Worm (Caenorhabditis elegans) whole organism, L1 larva: ENCODE data around the gene C35D10.8.

Experiments
- C16A3.4 ChIP-seq: fragments of 150-350 bp; optimal IDR thresholded peaks from 2 replicates; lab custom pipeline; 2014; ENCODE audit warnings: missing biosample characterization, missing genetic modification characterization
- C34B4.2 ChIP-seq: sonication (generic microtip); optimal IDR thresholded peaks from 2 replicates; lab custom pipeline; 2017; ENCODE audit warnings: mild to moderate bottlenecking, missing genetic modification characterization, missing compliant biosample characterization
- Y116A8C.19 ChIP-seq: sonication (generic microtip); optimal IDR thresholded peaks from 2 replicates; lab custom pipeline; 2016; ENCODE audit warnings: missing compliant biosample characterization, missing genetic modification characterization, borderline replicate concordance
- aha-1 ChIP-seq: fragments of 150-350 bp; optimal IDR thresholded peaks from 2 replicates; lab custom pipeline; 2014; ENCODE audit warnings: missing biosample characterization, missing genetic modification characterization
- alr-1 ChIP-seq: fragments of 200-800 bp; sonication (Bioruptor generic); optimal IDR thresholded peaks from 2 replicates; lab custom pipeline; 2018; ENCODE audit warnings: borderline replicate concordance, mild to moderate bottlenecking, missing genetic modification characterization, missing compliant biosample characterization
- ceh-90 ChIP-seq: sonication (generic microtip); optimal IDR thresholded peaks from 2 replicates; lab custom pipeline; 2016; ENCODE audit warnings: missing genetic modification characterization, missing compliant biosample characterization
- dpl-1 ChIP-seq, 3 experiments: fragments of 150-350 bp in 2 of 3; sonication (generic microtip) in 1 of 3; optimal IDR thresholded peaks; 2 replicates each; lab custom pipeline; 2014 to 2017; ENCODE audit warnings: missing biosample characterization in 3 of 3, missing genetic modification characterization in 3 of 3, missing genetic modification reagents in 3 of 3
- efl-1 ChIP-seq, 4 experiments: fragments of 150-350 bp; optimal IDR thresholded peaks in 3 of 4; peaks in 1 of 4; 1 replicate in 1 of 4; 2 replicates in 3 of 4; lab custom pipeline; 2014; ENCODE audit warnings: missing biosample characterization in 2 of 4, missing genetic modification characterization in 2 of 4, missing genetic modification reagents in 2 of 4
- egl-13 ChIP-seq: sonication (generic microtip); optimal IDR thresholded peaks from 2 replicates; lab custom pipeline; 2016; ENCODE audit warnings: missing genotype, missing genetic modification reagents, missing genetic modification characterization, missing compliant biosample characterization
- fkh-4 ChIP-seq: sonication (generic microtip); optimal IDR thresholded peaks from 2 replicates; lab custom pipeline; 2016; ENCODE audit warnings: missing compliant biosample characterization, missing genetic modification characterization, borderline replicate concordance
- fkh-8 ChIP-seq: sonication (generic microtip); optimal IDR thresholded peaks from 2 replicates; lab custom pipeline; 2016; ENCODE audit warnings: mild to moderate bottlenecking, missing genetic modification characterization, missing compliant biosample characterization
- grh-1 ChIP-seq: fragments of 200-800 bp; sonication (Bioruptor generic); IDR thresholded peaks from 2 replicates; pipeline ENCODE4 v1.3.6; 2022; ENCODE audit warnings: missing genetic modification reagents, missing genetic modification characterization, missing compliant biosample characterization
- hlh-17 ChIP-seq: fragments of 200-800 bp; sonication (Bioruptor generic); optimal IDR thresholded peaks from 2 replicates; lab custom pipeline; 2018; ENCODE audit warnings: missing genetic modification characterization, mild to moderate bottlenecking, missing compliant biosample characterization, moderate library complexity, borderline replicate concordance
- hlh-4 ChIP-seq: sonication (generic microtip); optimal IDR thresholded peaks from 2 replicates; lab custom pipeline; 2016; ENCODE audit warnings: mild to moderate bottlenecking, missing genetic modification characterization, missing compliant biosample characterization
- irx-1 ChIP-seq: sonication (generic microtip); optimal IDR thresholded peaks from 2 replicates; lab custom pipeline; 2016; ENCODE audit warnings: missing genetic modification characterization, missing compliant biosample characterization
- isw-1 ChIP-seq: fragments of 200-800 bp; sonication (Bioruptor generic); IDR thresholded peaks from 2 replicates; pipeline ENCODE4 v1.3.6; 2022; ENCODE audit warnings: missing genetic modification characterization, missing compliant biosample characterization
- jun-1 ChIP-seq: fragments of 150-350 bp; optimal IDR thresholded peaks from 2 replicates; lab custom pipeline; 2014; ENCODE audit warnings: missing biosample characterization, missing genetic modification reagents, missing genetic modification characterization
- lin-13 ChIP-seq: fragments of 150-350 bp; optimal IDR thresholded peaks from 2 replicates; lab custom pipeline; 2014; ENCODE audit warnings: missing biosample characterization, missing genetic modification reagents, missing genetic modification characterization
- lir-3 ChIP-seq: sonication (generic microtip); optimal IDR thresholded peaks from 2 replicates; lab custom pipeline; 2016; ENCODE audit warnings: mild to moderate bottlenecking, missing genetic modification characterization, moderate library complexity, missing compliant biosample characterization; ENCODE audit not compliant: poor library complexity
- lsy-2 ChIP-seq, 2 experiments: fragments of 150-350 bp; optimal IDR thresholded peaks; 2 replicates each; lab custom pipeline; 2014; ENCODE audit warnings: missing biosample characterization in 2 of 2, missing genetic modification characterization in 2 of 2
- mab-9 ChIP-seq: fragments of 200-800 bp; sonication (Bioruptor generic); IDR thresholded peaks from 2 replicates; pipeline ENCODE4 v1.3.6; 2022; ENCODE audit warnings: missing genetic modification reagents, missing genetic modification characterization, missing compliant biosample characterization
- mef-2 ChIP-seq: fragments of 150-350 bp; optimal IDR thresholded peaks from 2 replicates; lab custom pipeline; 2014; ENCODE audit warnings: missing biosample characterization, missing genetic modification characterization
- nhr-12 ChIP-seq: sonication (generic microtip); optimal IDR thresholded peaks from 2 replicates; lab custom pipeline; 2017; ENCODE audit warnings: missing biosample characterization, missing genetic modification characterization
- nhr-19 ChIP-seq: fragments of 200-800 bp; sonication (Bioruptor generic); conservative IDR thresholded peaks from 2 replicates; pipeline ENCODE4 v1.3.6; 2022; ENCODE audit warnings: missing genetic modification characterization, missing compliant biosample characterization
- nhr-20 ChIP-seq: sonication (generic microtip); optimal IDR thresholded peaks from 2 replicates; lab custom pipeline; 2016; ENCODE audit warnings: mild to moderate bottlenecking, missing genetic modification characterization, missing compliant biosample characterization
- nhr-237 ChIP-seq: fragments of 150-350 bp; optimal IDR thresholded peaks from 2 replicates; lab custom pipeline; 2014; ENCODE audit warnings: missing biosample characterization, missing genetic modification characterization
- nhr-28 ChIP-seq: fragments of 150-350 bp; optimal IDR thresholded peaks from 2 replicates; lab custom pipeline; 2014; ENCODE audit warnings: missing biosample characterization, missing genetic modification characterization
- nhr-47 ChIP-seq: sonication (generic microtip); optimal IDR thresholded peaks from 2 replicates; lab custom pipeline; 2016; ENCODE audit warnings: mild to moderate bottlenecking, missing genetic modification characterization, moderate library complexity, missing compliant biosample characterization
- nhr-71 ChIP-seq: sonication (generic microtip); optimal IDR thresholded peaks from 2 replicates; lab custom pipeline; 2016; ENCODE audit warnings: mild to moderate bottlenecking, missing genetic modification characterization, moderate library complexity, missing compliant biosample characterization
- nhr-84 ChIP-seq: sonication (generic microtip); optimal IDR thresholded peaks from 2 replicates; lab custom pipeline; 2017; ENCODE audit warnings: missing biosample characterization, missing genetic modification characterization
- pax-3 ChIP-seq: fragments of 200-800 bp; sonication (Bioruptor generic); optimal IDR thresholded peaks from 2 replicates; lab custom pipeline; 2018; ENCODE audit warnings: mild to moderate bottlenecking, missing genetic modification characterization, moderate library complexity, missing compliant biosample characterization
- rnt-1 ChIP-seq: sonication (generic microtip); optimal IDR thresholded peaks from 2 replicates; lab custom pipeline; 2016; ENCODE audit warnings: mild to moderate bottlenecking, missing genetic modification characterization, moderate library complexity, missing compliant biosample characterization
- skn-1 ChIP-seq: fragments of 150-350 bp; optimal IDR thresholded peaks from 2 replicates; lab custom pipeline; 2014; ENCODE audit warnings: missing biosample characterization, missing genetic modification characterization
- snpc-4 ChIP-seq: fragments of 150-350 bp; optimal IDR thresholded peaks from 2 replicates; lab custom pipeline; 2014; ENCODE audit warnings: missing biosample characterization, missing genetic modification characterization
- snu-23 ChIP-seq: sonication (generic microtip); optimal IDR thresholded peaks from 2 replicates; lab custom pipeline; 2016; ENCODE audit warnings: missing genetic modification characterization, missing compliant biosample characterization
- tbx-2 ChIP-seq: sonication (generic microtip); optimal IDR thresholded peaks from 2 replicates; lab custom pipeline; 2016; ENCODE audit warnings: missing genetic modification characterization, missing compliant biosample characterization
- tlp-1 ChIP-seq: fragments of 150-350 bp; optimal IDR thresholded peaks from 2 replicates; lab custom pipeline; 2014; ENCODE audit warnings: missing biosample characterization, missing genetic modification characterization
- unc-130 ChIP-seq: fragments of 150-350 bp; optimal IDR thresholded peaks from 2 replicates; lab custom pipeline; 2017; ENCODE audit warnings: missing biosample characterization, missing genetic modification characterization, inconsistent platforms
- unc-30 ChIP-seq: sonication (generic microtip); optimal IDR thresholded peaks from 2 replicates; lab custom pipeline; 2017; ENCODE audit warnings: missing biosample characterization, missing genetic modification characterization
- unc-98 ChIP-seq: fragments of 200-800 bp; sonication (Bioruptor generic); IDR thresholded peaks from 2 replicates; pipeline ENCODE4 v1.3.6; 2022; ENCODE audit warnings: missing genetic modification characterization, missing compliant biosample characterization
- zag-1 ChIP-seq: fragments of 150-350 bp; optimal IDR thresholded peaks from 2 replicates; lab custom pipeline; 2014; ENCODE audit warnings: missing biosample characterization, missing genetic modification characterization
- zip-4 ChIP-seq: fragments of 200-800 bp; sonication (Bioruptor generic); optimal IDR thresholded peaks from 2 replicates; lab custom pipeline; 2018; ENCODE audit warnings: mild to moderate bottlenecking, missing genetic modification characterization, moderate library complexity, missing compliant biosample characterization
- ztf-11 ChIP-seq, 2 experiments: sonication (generic microtip); optimal IDR thresholded peaks; 2 replicates each; lab custom pipeline; 2016 to 2017; ENCODE audit warnings: missing genetic modification characterization in 2 of 2, missing biosample characterization in 1 of 2, missing compliant biosample characterization in 1 of 2

The C35D10.8 gene

ce11 chrIII:4852025-4852424, 3.0 kb upstream of the C35D10.8 start, which contains the start of gene ced-4:
Gene ced-4 (plus strand): TSS chrIII:4852325.
- TF ChIP-seq unc-130 (tag; lab: Kevin White, UChicago) (no peak), pax-3 (tag; lab: Kevin White, UChicago) (no peak), nhr-12 (tag; lab: Kevin White, UChicago) (no peak), fkh-4 (tag; lab: Kevin White, UChicago) (no peak), nhr-19 (GFP tag; lab: Robert Waterston, UW) (no peak), nhr-28 (tag; lab: Kevin White, UChicago) (no peak), zip-4 (GFP tag; lab: Kevin White, UChicago) (no peak), egl-13 (tag; lab: Kevin White, UChicago) (no peak), lir-3 (tag; lab: Kevin White, UChicago) (no peak)

ce11 chrIII:4856109-4856508, 1.1 kb downstream of the C35D10.8 start, which contains the start of gene C35D10.7:
Gene C35D10.7 (plus strand): TSS chrIII:4856193.
- no peak for TF ChIP-seq hlh-17
- TF ChIP-seq mab-9 (GFP tag; lab: Robert Waterston, UW): no peak
- TF ChIP-seq nhr-84 (tag; lab: Kevin White, UChicago): no peak
- TF ChIP-seq unc-98: no peak
- no peak for TF ChIP-seq mef-2 (tag; lab: Kevin White, UChicago)
- TF ChIP-seq Y116A8C.19 (tag; lab: Kevin White, UChicago): no peak
- TF ChIP-seq snpc-4: no peak
- TF ChIP-seq tlp-1 (tag; lab: Kevin White, UChicago): no peak
- no peak for TF ChIP-seq skn-1 (tag; lab: Kevin White, UChicago)
- no peak for TF ChIP-seq grh-1 (GFP tag; lab: Robert Waterston, UW)
- TF ChIP-seq dpl-1 (GFP tag; optimal IDR thresholded peaks at IDR 0.05; lab: Kevin White, UChicago): no peak

- no peak for TF ChIP-seq C16A3.4
- no peak for TF ChIP-seq zag-1 (tag; lab: Kevin White, UChicago)
- no peak for TF ChIP-seq nhr-237 (tag; lab: Kevin White, UChicago)
- no peak for TF ChIP-seq C34B4.2 (tag; lab: Kevin White, UChicago)
- no peak for TF ChIP-seq unc-30 (tag; lab: Kevin White, UChicago)
- no peak for TF ChIP-seq isw-1
- TF ChIP-seq mab-9 (GFP tag; lab: Robert Waterston, UW): no peak
- TF ChIP-seq unc-98: no peak
- TF ChIP-seq hlh-4: no peak
- no peak for TF ChIP-seq dpl-1 (GFP tag; optimal IDR thresholded peaks at IDR 0.05; lab: Kevin White, UChicago)
- no peak for TF ChIP-seq lin-13
- TF ChIP-seq zip-4 (GFP tag; lab: Kevin White, UChicago): no peak
- TF ChIP-seq aha-1 (tag; lab: Kevin White, UChicago): no peak
- no peak for TF ChIP-seq fkh-8
Measured at ce11 chrIII:4856992-4857391, 2.0 kb downstream of the C35D10.8 start.

ce11 chrIII:4859039-4859438, 4.0 kb downstream of the C35D10.8 start, which contains the start of gene C35D10.6:
Gene C35D10.6 (plus strand): TSS chrIII:4859339.
- no peak for TF ChIP-seq tbx-2
- no peak for TF ChIP-seq efl-1 (optimal IDR thresholded peaks at IDR 0.05; lab: Kevin White, UChicago)
- TF ChIP-seq efl-1 (GFP tag; optimal IDR thresholded peaks at IDR 0.05 in 1 of 2; lab: Kevin White, UChicago): peak in 1 of 2 experiments; percentile 76

ce11 chrIII:4861744-4862401, 6.9 kb downstream of the C35D10.8 start, which contains the start of the genes C35D10.10 and C35D10.5:
Gene C35D10.10 (minus strand): TSS chrIII:4861794.
Gene C35D10.5 (plus strand): TSS chrIII:4862351.
- TF ChIP-seq lsy-2 (tag; optimal IDR thresholded peaks at IDR 0.05; lab: Kevin White, UChicago): peak in 1 of 2 experiments; percentile 35
- no peak for TF ChIP-seq unc-130 (tag; lab: Kevin White, UChicago)
- no peak for TF ChIP-seq unc-98
- TF ChIP-seq ceh-90 (tag; lab: Kevin White, UChicago): peak; percentile 81
- TF ChIP-seq alr-1 (tag; lab: Kevin White, UChicago): no peak
- no peak for TF ChIP-seq jun-1 (tag; lab: Kevin White, UChicago)
- peak in 1 of 2 experiments; percentile 39 for TF ChIP-seq ztf-11 (tag; optimal IDR thresholded peaks at IDR 0.05; lab: Kevin White, UChicago)
- peak; percentile 42 for TF ChIP-seq nhr-47 (tag; lab: Kevin White, UChicago)
- peak in 2 of 3 experiments; percentile 4 to 17 for TF ChIP-seq dpl-1 (GFP tag; optimal IDR thresholded peaks at IDR 0.05; lab: Kevin White, UChicago)
- TF ChIP-seq efl-1 (optimal IDR thresholded peaks at IDR 0.05; lab: Kevin White, UChicago): no peak
- peak in 1 of 2 experiments; percentile 27 for TF ChIP-seq efl-1 (GFP tag; optimal IDR thresholded peaks at IDR 0.05 in 1 of 2; lab: Kevin White, UChicago)
- TF ChIP-seq lir-3 (tag; lab: Kevin White, UChicago): peak; percentile 62
- TF ChIP-seq tbx-2: peak; percentile 20
- TF ChIP-seq nhr-20 (tag; lab: Kevin White, UChicago): peak; percentile 12
- TF ChIP-seq snu-23 (GFP tag; lab: Kevin White, UChicago): peak; percentile 4
- TF ChIP-seq nhr-71 (tag; lab: Kevin White, UChicago): peak; percentile 34
- peak; percentile 33 for TF ChIP-seq irx-1 (tag; lab: Kevin White, UChicago)
- peak; percentile 8 for TF ChIP-seq rnt-1 (tag; lab: Kevin White, UChicago)
